Worm (Caenorhabditis elegans) whole organism, L1 larva: ENCODE data around the gene fbxb-25.

Experiments used
- C04F5.9 ChIP-seq: sonication (generic microtip); optimal IDR thresholded peaks from 2 replicates; lab custom pipeline; 2016; ENCODE audit warnings: missing genetic modification characterization, missing compliant biosample characterization
- C16A3.4 ChIP-seq: fragments of 150-350 bp; optimal IDR thresholded peaks from 2 replicates; lab custom pipeline; 2014; ENCODE audit warnings: missing biosample characterization, missing genetic modification characterization
- F16B12.6 ChIP-seq: fragments of 150-350 bp; optimal IDR thresholded peaks from 2 replicates; lab custom pipeline; 2014; ENCODE audit warnings: missing biosample characterization, missing genetic modification characterization
- aha-1 ChIP-seq: fragments of 150-350 bp; optimal IDR thresholded peaks from 2 replicates; lab custom pipeline; 2014; ENCODE audit warnings: missing biosample characterization, missing genetic modification characterization
- ama-1 ChIP-seq: fragments of 150-350 bp; optimal IDR thresholded peaks from 2 replicates; lab custom pipeline; 2014
- blmp-1 ChIP-seq: fragments of 150-350 bp; optimal IDR thresholded peaks from 2 replicates; lab custom pipeline; 2014; ENCODE audit warnings: missing biosample characterization, missing genetic modification characterization
- ceh-8 ChIP-seq: fragments of 200-800 bp; sonication (Bioruptor generic); optimal IDR thresholded peaks from 2 replicates; lab custom pipeline; 2018; ENCODE audit warnings: mild to moderate bottlenecking, missing genetic modification characterization, moderate library complexity, missing compliant biosample characterization
- ceh-82 ChIP-seq, 3 experiments: fragments of 150-350 bp in 1 of 3; sonication (generic microtip) in 2 of 3; optimal IDR thresholded peaks; 2 replicates each; lab custom pipeline; 2014 to 2017; ENCODE audit warnings: missing biosample characterization in 3 of 3, missing genetic modification characterization in 3 of 3
- ceh-90 ChIP-seq: sonication (generic microtip); optimal IDR thresholded peaks from 2 replicates; lab custom pipeline; 2016; ENCODE audit warnings: missing genetic modification characterization, missing compliant biosample characterization
- ces-1 ChIP-seq: fragments of 150-350 bp; optimal IDR thresholded peaks from 2 replicates; lab custom pipeline; 2014; ENCODE audit warnings: missing biosample characterization, missing genetic modification reagents, missing genetic modification characterization
- efl-1 ChIP-seq, 4 experiments: fragments of 150-350 bp; optimal IDR thresholded peaks in 3 of 4; peaks in 1 of 4; 1 replicate in 1 of 4; 2 replicates in 3 of 4; lab custom pipeline; 2014; ENCODE audit warnings: missing biosample characterization in 2 of 4, missing genetic modification characterization in 2 of 4, missing genetic modification reagents in 2 of 4
- elt-3 ChIP-seq, 6 experiments: fragments of 150-350 bp in 1 of 6; sonication (generic microtip); optimal IDR thresholded peaks; 2 replicates each; lab custom pipeline; 2017 to 2018; ENCODE audit warnings: missing biosample characterization in 6 of 6, missing genetic modification characterization in 6 of 6, inconsistent platforms in 1 of 6
- fkh-10 ChIP-seq: sonication (generic microtip); optimal IDR thresholded peaks from 2 replicates; lab custom pipeline; 2017; ENCODE audit warnings: missing biosample characterization, missing genetic modification reagents, missing genetic modification characterization
- fkh-4 ChIP-seq: sonication (generic microtip); optimal IDR thresholded peaks from 2 replicates; lab custom pipeline; 2016; ENCODE audit warnings: missing compliant biosample characterization, missing genetic modification characterization, borderline replicate concordance
- grh-1 ChIP-seq: fragments of 200-800 bp; sonication (Bioruptor generic); IDR thresholded peaks from 2 replicates; pipeline ENCODE4 v1.3.6; 2022; ENCODE audit warnings: missing genetic modification reagents, missing genetic modification characterization, missing compliant biosample characterization
- hlh-17 ChIP-seq: fragments of 200-800 bp; sonication (Bioruptor generic); optimal IDR thresholded peaks from 2 replicates; lab custom pipeline; 2018; ENCODE audit warnings: missing genetic modification characterization, mild to moderate bottlenecking, missing compliant biosample characterization, moderate library complexity, borderline replicate concordance
- lir-3 ChIP-seq: sonication (generic microtip); optimal IDR thresholded peaks from 2 replicates; lab custom pipeline; 2016; ENCODE audit warnings: mild to moderate bottlenecking, missing genetic modification characterization, moderate library complexity, missing compliant biosample characterization; ENCODE audit not compliant: poor library complexity
- mab-9 ChIP-seq: fragments of 200-800 bp; sonication (Bioruptor generic); IDR thresholded peaks from 2 replicates; pipeline ENCODE4 v1.3.6; 2022; ENCODE audit warnings: missing genetic modification reagents, missing genetic modification characterization, missing compliant biosample characterization
- mep-1 ChIP-seq: fragments of 150-350 bp; optimal IDR thresholded peaks from 2 replicates; lab custom pipeline; 2014; ENCODE audit warnings: missing biosample characterization, missing genetic modification characterization
- nhr-11 ChIP-seq: fragments of 150-350 bp; optimal IDR thresholded peaks from 2 replicates; lab custom pipeline; 2014; ENCODE audit warnings: missing biosample characterization, missing genetic modification characterization
- nhr-237 ChIP-seq: fragments of 150-350 bp; optimal IDR thresholded peaks from 2 replicates; lab custom pipeline; 2014; ENCODE audit warnings: missing biosample characterization, missing genetic modification characterization
- nhr-47 ChIP-seq: sonication (generic microtip); optimal IDR thresholded peaks from 2 replicates; lab custom pipeline; 2016; ENCODE audit warnings: mild to moderate bottlenecking, missing genetic modification characterization, moderate library complexity, missing compliant biosample characterization
- nhr-71 ChIP-seq: sonication (generic microtip); optimal IDR thresholded peaks from 2 replicates; lab custom pipeline; 2016; ENCODE audit warnings: mild to moderate bottlenecking, missing genetic modification characterization, moderate library complexity, missing compliant biosample characterization
- nhr-84 ChIP-seq: sonication (generic microtip); optimal IDR thresholded peaks from 2 replicates; lab custom pipeline; 2017; ENCODE audit warnings: missing biosample characterization, missing genetic modification characterization
- rnt-1 ChIP-seq: sonication (generic microtip); optimal IDR thresholded peaks from 2 replicates; lab custom pipeline; 2016; ENCODE audit warnings: mild to moderate bottlenecking, missing genetic modification characterization, moderate library complexity, missing compliant biosample characterization
- snpc-4 ChIP-seq: fragments of 150-350 bp; optimal IDR thresholded peaks from 2 replicates; lab custom pipeline; 2014; ENCODE audit warnings: missing biosample characterization, missing genetic modification characterization
- snu-23 ChIP-seq: sonication (generic microtip); optimal IDR thresholded peaks from 2 replicates; lab custom pipeline; 2016; ENCODE audit warnings: missing genetic modification characterization, missing compliant biosample characterization
- sox-4 ChIP-seq: sonication (generic microtip); optimal IDR thresholded peaks from 2 replicates; lab custom pipeline; 2016; ENCODE audit warnings: missing genetic modification characterization, missing compliant biosample characterization
- sptf-1 ChIP-seq: fragments of 150-350 bp; optimal IDR thresholded peaks from 2 replicates; lab custom pipeline; 2014; ENCODE audit warnings: missing biosample characterization, missing genetic modification characterization
- sup-37 ChIP-seq: fragments of 200-800 bp; sonication (Bioruptor generic); optimal IDR thresholded peaks from 2 replicates; lab custom pipeline; 2018; ENCODE audit warnings: mild to moderate bottlenecking, missing genetic modification characterization, missing compliant biosample characterization
- tbx-2 ChIP-seq: sonication (generic microtip); optimal IDR thresholded peaks from 2 replicates; lab custom pipeline; 2016; ENCODE audit warnings: missing genetic modification characterization, missing compliant biosample characterization
- unc-62 ChIP-seq: fragments of 150-350 bp; optimal IDR thresholded peaks from 2 replicates; lab custom pipeline; 2014; ENCODE audit warnings: missing biosample characterization, missing genetic modification reagents, missing genetic modification characterization
- zip-4 ChIP-seq: fragments of 200-800 bp; sonication (Bioruptor generic); optimal IDR thresholded peaks from 2 replicates; lab custom pipeline; 2018; ENCODE audit warnings: mild to moderate bottlenecking, missing genetic modification characterization, moderate library complexity, missing compliant biosample characterization
- ztf-11 ChIP-seq, 2 experiments: sonication (generic microtip); optimal IDR thresholded peaks; 2 replicates each; lab custom pipeline; 2016 to 2017; ENCODE audit warnings: missing genetic modification characterization in 2 of 2, missing biosample characterization in 1 of 2, missing compliant biosample characterization in 1 of 2
- ztf-4 ChIP-seq: fragments of 150-350 bp; optimal IDR thresholded peaks from 2 replicates; lab custom pipeline; 2014; ENCODE audit warnings: missing biosample characterization, missing genetic modification characterization

The fbxb-25 gene

ce11 chrII:1676088-1676487, 7.8 kb upstream of the fbxb-25 start, which contains the start of gene fbxb-17:
Gene fbxb-17, plus strand, starts transcription at chrII:1676388.
- TF ChIP-seq blmp-1 (tag; lab: Kevin White, UChicago) (no peak), mep-1 (tag; lab: Kevin White, UChicago) (no peak), nhr-84 (tag; lab: Kevin White, UChicago) (no peak), lir-3 (no peak), ztf-4 (tag; lab: Kevin White, UChicago) (no peak), grh-1 (no peak), rnt-1 (no peak), snpc-4 (tag; lab: Kevin White, UChicago) (no peak), nhr-71 (tag; lab: Kevin White, UChicago) (no peak), sptf-1 (tag; lab: Kevin White, UChicago) (no peak), nhr-237 (tag; lab: Kevin White, UChicago) (no peak), nhr-11 (tag; lab: Kevin White, UChicago) (no peak), mab-9 (GFP tag; lab: Robert Waterston, UW) (no peak), efl-1 (optimal IDR thresholded peaks at IDR 0.05; lab: Kevin White, UChicago) (no peak), efl-1 (GFP tag; optimal IDR thresholded peaks at IDR 0.05 in 1 of 2; lab: Kevin White, UChicago) (no peak), tbx-2 (tag; lab: Kevin White, UChicago) (no peak), ceh-82 (tag; optimal IDR thresholded peaks at IDR 0.05; lab: Kevin White, UChicago) (no peak), hlh-17 (GFP tag; lab: Kevin White, UChicago) (no peak), fkh-4 (no peak), zip-4 (GFP tag; lab: Kevin White, UChicago) (no peak)

ce11 chrII:1679081-1679480, 4.8 kb upstream of the fbxb-25 start, which contains the start of gene irld-36:
Gene irld-36, plus strand, starts transcription at chrII:1679381.
- TF ChIP-seq nhr-47 (tag; lab: Kevin White, UChicago) (no peak), fkh-10 (GFP tag; lab: Kevin White, UChicago) (no peak), ztf-11 (tag; optimal IDR thresholded peaks at IDR 0.05; lab: Kevin White, UChicago) (no peak), snu-23 (GFP tag; lab: Kevin White, UChicago) (no peak), unc-62 (GFP tag; lab: Kevin White, UChicago) (no peak), aha-1 (tag; lab: Kevin White, UChicago) (no peak), C16A3.4 (tag; lab: Kevin White, UChicago) (no peak), sup-37 (GFP tag; lab: Kevin White, UChicago) (no peak), mep-1 (tag; lab: Kevin White, UChicago) (no peak)

ce11 chrII:1682218-1682617, 1.6 kb upstream of the fbxb-25 start, which contains the start of gene fbxb-26:
Gene fbxb-26, plus strand, starts transcription at chrII:1682518.
- no peak for TF ChIP-seq ama-1 (lab: Kevin White, UChicago)
- no peak for TF ChIP-seq ceh-90 (tag; lab: Kevin White, UChicago)
- no peak for TF ChIP-seq F16B12.6 (tag; lab: Kevin White, UChicago)

- TF ChIP-seq sox-4 (no peak), ceh-8 (GFP tag; lab: Kevin White, UChicago) (no peak), C04F5.9 (no peak), ceh-82 (tag; optimal IDR thresholded peaks at IDR 0.05; lab: Kevin White, UChicago) (no peak)
Measured at ce11 chrII:1688813-1689212, 5.0 kb downstream of the fbxb-25 start, which contains the start of the genes fbxb-18 and fbxb-19. Gene fbxb-18, minus strand, starts transcription at chrII:1688913. Gene fbxb-19, minus strand, starts transcription at chrII:1689181.

- TF ChIP-seq elt-3 (tag; optimal IDR thresholded peaks at IDR 0.05; lab: Kevin White, UChicago) (no peak), efl-1 (optimal IDR thresholded peaks at IDR 0.05; lab: Kevin White, UChicago) (no peak), efl-1 (GFP tag; optimal IDR thresholded peaks at IDR 0.05 in 1 of 2; lab: Kevin White, UChicago) (no peak), ces-1 (no peak), blmp-1 (tag; lab: Kevin White, UChicago) (no peak)
Measured at ce11 chrII:1691011-1691410, 7.2 kb downstream of the fbxb-25 start, which contains the start of gene fbxc-22. Gene fbxc-22, minus strand, starts transcription at chrII:1691111.
